Fruit fly (Drosophila melanogaster) whole organism, embryonic: ENCODE data around the gene CG10486.

ENCODE experiments used
- Asciz ChIP-seq: fragments of 200-800 bp; sonication (Bioruptor generic); optimal IDR thresholded peaks from 2 replicates; lab custom pipeline; 2017; ENCODE audit warnings: missing biosample characterization, mild to moderate bottlenecking, missing genetic modification characterization, missing genetic modification reagents
- B-H1 ChIP-seq: fragments of 200-800 bp; sonication (Bioruptor generic); IDR thresholded peaks from 3 replicates; pipeline ENCODE4 v1.3.6; 2022; ENCODE audit warnings: missing biosample characterization, missing genetic modification characterization
- Bdp1 ChIP-seq: fragments of 200-800 bp; sonication (Bioruptor generic); optimal IDR thresholded peaks from 3 replicates; lab custom pipeline; 2016; ENCODE audit warnings: missing biosample characterization, missing genetic modification characterization
- CG10209 ChIP-seq: fragments of 200-800 bp; sonication (Bioruptor generic); optimal IDR thresholded peaks from 3 replicates; lab custom pipeline; 2017; ENCODE audit warnings: missing biosample characterization, mild to moderate bottlenecking, missing genetic modification characterization, missing genetic modification reagents
- CG10565 ChIP-seq: fragments of 200-800 bp; sonication (Bioruptor generic); optimal IDR thresholded peaks from 3 replicates; lab custom pipeline; 2016; ENCODE audit warnings: missing biosample characterization, mild to moderate bottlenecking, missing genetic modification characterization
- CG10959 ChIP-seq: fragments of 200-800 bp; sonication (Bioruptor generic); IDR thresholded peaks from 2 replicates; pipeline ENCODE4 v1.3.6; 2022; ENCODE audit warnings: missing biosample characterization, missing genetic modification characterization
- CG11504 ChIP-seq: fragments of 200-800 bp; sonication (Bioruptor generic); optimal IDR thresholded peaks from 3 replicates; lab custom pipeline; 2019; ENCODE audit warnings: missing biosample characterization, mild to moderate bottlenecking, missing genetic modification characterization, moderate library complexity
- CG11723 ChIP-seq: fragments of 200-800 bp; sonication (Bioruptor generic); optimal IDR thresholded peaks from 2 replicates; lab custom pipeline; 2017; ENCODE audit warnings: missing biosample characterization, mild to moderate bottlenecking, missing genetic modification characterization
- CG13894 ChIP-seq: fragments of 200-800 bp; sonication (Bioruptor generic); optimal IDR thresholded peaks from 3 replicates; lab custom pipeline; 2018; ENCODE audit warnings: missing biosample characterization, mild to moderate bottlenecking, missing genetic modification characterization, moderate library complexity
- CG15479 ChIP-seq: fragments of 200-800 bp; sonication (Bioruptor generic); optimal IDR thresholded peaks from 3 replicates; lab custom pipeline; 2019; ENCODE audit warnings: missing biosample characterization, mild to moderate bottlenecking, missing genetic modification characterization, moderate library complexity
- CG15601 ChIP-seq: fragments of 200-800 bp; sonication (Bioruptor generic); optimal IDR thresholded peaks from 3 replicates; lab custom pipeline; 2019; ENCODE audit warnings: missing biosample characterization, mild to moderate bottlenecking, missing genetic modification characterization, moderate library complexity
- CG15696 ChIP-seq: fragments of 200-800 bp; sonication (Bioruptor generic); optimal IDR thresholded peaks from 2 replicates; lab custom pipeline; 2019; ENCODE audit warnings: missing biosample characterization, mild to moderate bottlenecking, missing genetic modification characterization, moderate library complexity
- CG1602 ChIP-seq: fragments of 200-800 bp; sonication (Bioruptor generic); optimal IDR thresholded peaks from 3 replicates; lab custom pipeline; 2016; ENCODE audit warnings: missing biosample characterization, missing genetic modification characterization
- CG16863 ChIP-seq: fragments of 200-800 bp; sonication (Bioruptor generic); optimal IDR thresholded peaks from 3 replicates; lab custom pipeline; 2016; ENCODE audit warnings: missing biosample characterization, missing genetic modification characterization
- CG17359 ChIP-seq: fragments of 200-800 bp; sonication (Bioruptor generic); optimal IDR thresholded peaks from 3 replicates; lab custom pipeline; 2018; ENCODE audit warnings: missing biosample characterization, mild to moderate bottlenecking, missing genetic modification characterization, moderate library complexity
- CG18262 ChIP-seq: fragments of 200-800 bp; optimal IDR thresholded peaks from 3 replicates; lab custom pipeline; 2019; ENCODE audit warnings: missing biosample characterization, mild to moderate bottlenecking, missing genetic modification characterization, moderate library complexity
- CG2712 ChIP-seq: fragments of 200-800 bp; optimal IDR thresholded peaks from 3 replicates; lab custom pipeline; 2019; ENCODE audit warnings: missing biosample characterization, mild to moderate bottlenecking, missing genetic modification characterization, moderate library complexity
- CG31388 ChIP-seq: fragments of 200-800 bp; sonication (Bioruptor generic); optimal IDR thresholded peaks from 2 replicates; lab custom pipeline; 2016; ENCODE audit warnings: missing biosample characterization, missing genetic modification characterization
- CG32532 ChIP-seq: fragments of 200-800 bp; sonication (Bioruptor generic); IDR thresholded peaks from 2 replicates; pipeline ENCODE4 v1.3.6; 2022; ENCODE audit warnings: missing biosample characterization, missing genetic modification characterization
- CG32767 ChIP-seq: fragments of 200-800 bp; sonication (Bioruptor generic); IDR thresholded peaks from 2 replicates; pipeline ENCODE4 v1.3.6; 2022; ENCODE audit warnings: missing biosample characterization, missing genetic modification characterization
- CG3407 ChIP-seq: fragments of 200-800 bp; sonication (Bioruptor generic); optimal IDR thresholded peaks from 2 replicates; lab custom pipeline; 2018; ENCODE audit warnings: missing biosample characterization, mild to moderate bottlenecking, missing genetic modification characterization
- CG4730 ChIP-seq: fragments of 200-800 bp; sonication (Bioruptor generic); IDR thresholded peaks from 2 replicates; pipeline ENCODE4 v1.3.6; 2022; ENCODE audit warnings: missing biosample characterization, missing genetic modification characterization
- CG4820 ChIP-seq: fragments of 200-800 bp; sonication (Bioruptor generic); optimal IDR thresholded peaks from 3 replicates; lab custom pipeline; 2016; ENCODE audit warnings: missing biosample characterization, missing genetic modification characterization
- CG6765 ChIP-seq: fragments of 200-800 bp; sonication (Bioruptor generic); optimal IDR thresholded peaks from 3 replicates; lab custom pipeline; 2017; ENCODE audit warnings: missing biosample characterization, mild to moderate bottlenecking, missing genetic modification characterization
- CG8388 ChIP-seq: fragments of 200-800 bp; sonication (Bioruptor generic); optimal IDR thresholded peaks from 2 replicates; lab custom pipeline; 2019; ENCODE audit warnings: missing biosample characterization, mild to moderate bottlenecking, missing genetic modification characterization, moderate library complexity
- CG9727 ChIP-seq: fragments of 200-800 bp; sonication (Bioruptor generic); optimal IDR thresholded peaks from 3 replicates; lab custom pipeline; 2017; ENCODE audit warnings: missing biosample characterization, mild to moderate bottlenecking, missing genetic modification characterization
- Dll ChIP-seq: fragments of 200-800 bp; sonication (Bioruptor generic); IDR thresholded peaks from 4 replicates; pipeline ENCODE4 v1.3.6; 2022; ENCODE audit warnings: missing biosample characterization, missing genetic modification characterization; ENCODE audit not compliant: partially characterized antibody
- Drgx ChIP-seq: fragments of 200-800 bp; sonication (Bioruptor generic); IDR thresholded peaks from 2 replicates; pipeline ENCODE4 v1.3.6; 2022; ENCODE audit warnings: missing biosample characterization, missing genetic modification characterization
- Ets65A ChIP-seq: fragments of 200-800 bp; sonication (Bioruptor generic); peaks from one replicate; lab custom pipeline; 2016; ENCODE audit warnings: missing biosample characterization, missing genetic modification characterization
- Lhr ChIP-seq: fragments of 200-800 bp; sonication (Bioruptor generic); optimal IDR thresholded peaks from 3 replicates; lab custom pipeline; 2017; ENCODE audit warnings: mild to moderate bottlenecking, missing biosample characterization, missing genetic modification reagents, missing genetic modification characterization
- NfI ChIP-seq: fragments of 200-800 bp; sonication (Bioruptor generic); optimal IDR thresholded peaks from 3 replicates; lab custom pipeline; 2018; ENCODE audit warnings: missing biosample characterization, mild to moderate bottlenecking, missing genetic modification characterization, moderate library complexity
- Ptx1 ChIP-seq: fragments of 200-800 bp; sonication (Bioruptor generic); IDR thresholded peaks from 2 replicates; pipeline ENCODE4 v1.3.6; 2022; ENCODE audit warnings: missing biosample characterization, missing genetic modification characterization
- Tbp ChIP-seq: fragments of >200 bp; optimal IDR thresholded peaks from 2 replicates; lab custom pipeline; 2018; ENCODE audit warnings: missing biosample characterization, missing genetic modification characterization
- ap ChIP-seq: fragments of 200-800 bp; sonication (Bioruptor generic); IDR thresholded peaks from 2 replicates; pipeline ENCODE4 v1.3.6; 2022; ENCODE audit warnings: missing biosample characterization, missing genetic modification characterization
- btn ChIP-seq: fragments of 200-800 bp; sonication (Bioruptor generic); optimal IDR thresholded peaks from 2 replicates; lab custom pipeline; 2016; ENCODE audit warnings: missing biosample characterization, missing genetic modification characterization
- disco-r ChIP-seq: fragments of 200-800 bp; sonication (Bioruptor generic); optimal IDR thresholded peaks from 2 replicates; lab custom pipeline; 2016; ENCODE audit warnings: missing biosample characterization, missing genetic modification characterization
- gce ChIP-seq: fragments of 200-800 bp; sonication (Bioruptor generic); IDR thresholded peaks from 3 replicates; pipeline ENCODE4 v1.3.6; 2022; ENCODE audit warnings: missing biosample characterization, missing genetic modification characterization
- her ChIP-seq: fragments of 200-800 bp; sonication (Bioruptor generic); optimal IDR thresholded peaks from 2 replicates; lab custom pipeline; 2016; ENCODE audit warnings: missing biosample characterization, missing genetic modification characterization
- lbe ChIP-seq: fragments of 200-800 bp; sonication (Bioruptor generic); optimal IDR thresholded peaks from 2 replicates; lab custom pipeline; 2016; ENCODE audit warnings: missing biosample characterization, mild to moderate bottlenecking, missing genetic modification characterization
- nmo ChIP-seq: fragments of 200-800 bp; sonication (Bioruptor generic); optimal IDR thresholded peaks from 2 replicates; lab custom pipeline; 2018; ENCODE audit warnings: missing biosample characterization, mild to moderate bottlenecking, missing genetic modification characterization, moderate library complexity
- pan ChIP-seq, 4 experiments: fragments of >200 bp in 3 of 4; fragments of 200-800 bp in 1 of 4; sonication (Bioruptor generic) in 1 of 4; optimal IDR thresholded peaks in 3 of 4; IDR thresholded peaks in 1 of 4; 2 replicates each; pipeline versions ENCODE4 v1.3.6 to Lab custom; 2017 to 2022; ENCODE audit warnings: missing biosample characterization in 2 of 4, missing genetic modification characterization in 2 of 4, mixed read lengths in 1 of 4
- pb ChIP-seq: fragments of 200-800 bp; sonication (Bioruptor generic); optimal IDR thresholded peaks from 3 replicates; lab custom pipeline; 2016; ENCODE audit warnings: missing biosample characterization, missing genetic modification characterization
- phol ChIP-seq: fragments of 200-800 bp; sonication (Bioruptor generic); optimal IDR thresholded peaks from 3 replicates; lab custom pipeline; 2018; ENCODE audit warnings: missing biosample characterization, mild to moderate bottlenecking, missing genetic modification characterization, moderate library complexity
- pros ChIP-seq: fragments of 200-800 bp; sonication (Bioruptor generic); optimal IDR thresholded peaks from 3 replicates; lab custom pipeline; 2019; ENCODE audit warnings: missing biosample characterization, mild to moderate bottlenecking, missing genetic modification characterization, moderate library complexity
- run ChIP-seq: fragments of 200-800 bp; sonication (Bioruptor generic); optimal IDR thresholded peaks from 3 replicates; lab custom pipeline; 2018; ENCODE audit warnings: missing biosample characterization, mild to moderate bottlenecking, missing genetic modification characterization
- ssp ChIP-seq: fragments of 200-800 bp; sonication (Bioruptor generic); IDR thresholded peaks from 2 replicates; pipeline ENCODE4 v1.3.6; 2022; ENCODE audit warnings: missing biosample characterization, missing genetic modification characterization
- stc ChIP-seq: fragments of 200-800 bp; sonication (Bioruptor generic); IDR thresholded peaks from 2 replicates; pipeline ENCODE4 v1.3.6; 2022; ENCODE audit warnings: missing biosample characterization, missing genetic modification characterization
- tgo ChIP-seq: fragments of 200-800 bp; sonication (Bioruptor generic); IDR thresholded peaks from 3 replicates; pipeline ENCODE4 v1.3.6; 2022; ENCODE audit warnings: missing biosample characterization, missing genetic modification characterization
- tin ChIP-seq: fragments of 200-800 bp; sonication (Bioruptor generic); optimal IDR thresholded peaks from 3 replicates; lab custom pipeline; 2016; ENCODE audit warnings: missing biosample characterization, missing genetic modification characterization
- vvl ChIP-seq: fragments of 200-800 bp; sonication (Bioruptor generic); IDR thresholded peaks from 2 replicates; pipeline ENCODE4 v1.3.6; 2022; ENCODE audit warnings: missing biosample characterization, missing genetic modification characterization
- zf30C ChIP-seq: fragments of 200-800 bp; sonication (Bioruptor generic); optimal IDR thresholded peaks from 3 replicates; lab custom pipeline; 2018; ENCODE audit warnings: missing biosample characterization, mild to moderate bottlenecking, missing genetic modification characterization

CG10486 gene

dm6 chr3L:5952132-5952531 lies 45.6 kb upstream of the CG10486 start (continued):
- no peak for TF ChIP-seq tin (GFP tag; lab: Kevin White, UChicago)
- no peak for TF ChIP-seq NfI (GFP tag; lab: Kevin White, UChicago)
- TF ChIP-seq CG9727 (GFP tag; lab: Kevin White, UChicago) = peak; percentile 47
- no peak for TF ChIP-seq CG13894
- no peak for TF ChIP-seq pb (GFP tag; lab: Kevin White, UChicago)
- TF ChIP-seq CG2712 (tag; lab: Kevin White, UChicago) = peak; percentile 71
- no peak for TF ChIP-seq ap (GFP tag; lab: Robert Waterston, UW)
- peak; percentile 62 for TF ChIP-seq zf30C (GFP tag; lab: Kevin White, UChicago)
- TF ChIP-seq Tbp (GFP tag; lab: Kevin White, UChicago) = no peak
- TF ChIP-seq lbe (GFP tag; lab: Kevin White, UChicago) = no peak
- TF ChIP-seq CG15601 (tag; lab: Kevin White, UChicago) = peak; percentile 32
- peak; percentile 61 for TF ChIP-seq CG15479 (GFP tag; lab: Kevin White, UChicago)
- peak; percentile 19; the same call in 1 of the 2 replicates for TF ChIP-seq Ptx1 (GFP tag; lab: Robert Waterston, UW)
- TF ChIP-seq Drgx (GFP tag; lab: Robert Waterston, UW) = peak; percentile 36; the same call in 1 of the 2 replicates
- TF ChIP-seq CG32767 (GFP tag; lab: Robert Waterston, UW) = no peak
- no peak for TF ChIP-seq Bdp1 (GFP tag; lab: Kevin White, UChicago)
- TF ChIP-seq pan (optimal IDR thresholded peaks at IDR 0.05; lab: Kevin White, UChicago) = no peak
- no peak for TF ChIP-seq pan (GFP tag; optimal IDR thresholded peaks at IDR 0.05 in 1 of 2, IDR thresholded peaks at IDR 0.05 in 1 of 2)
- no peak for TF ChIP-seq disco-r
- TF ChIP-seq CG17359 = peak; percentile 39
- TF ChIP-seq stc (GFP tag; lab: Robert Waterston, UW) = no peak
- TF ChIP-seq phol (tag; lab: Kevin White, UChicago) = peak; percentile 70
- TF ChIP-seq Dll (GFP tag; lab: Robert Waterston, UW) = no peak
- no peak for TF ChIP-seq gce (GFP tag; lab: Robert Waterston, UW)
- TF ChIP-seq tgo = no peak
- TF ChIP-seq Lhr (GFP tag; lab: Kevin White, UChicago) = no peak
- no peak for TF ChIP-seq CG11723
- TF ChIP-seq B-H1 (GFP tag; lab: Robert Waterston, UW) = no peak
- peak; percentile 63 for TF ChIP-seq CG8388 (GFP tag; lab: Kevin White, UChicago)
- no peak for TF ChIP-seq btn (GFP tag; lab: Kevin White, UChicago)
- TF ChIP-seq CG11504 (tag; lab: Kevin White, UChicago) = no peak
- TF ChIP-seq CG16863 (GFP tag; lab: Kevin White, UChicago) = no peak
- no peak for TF ChIP-seq CG31388 (GFP tag; lab: Kevin White, UChicago)
- no peak for TF ChIP-seq CG10565 (GFP tag; lab: Kevin White, UChicago)
- TF ChIP-seq CG10209 (GFP tag; lab: Kevin White, UChicago) = no peak
- no peak for TF ChIP-seq CG10959
- TF ChIP-seq her = no peak
- peak; percentile 36 for TF ChIP-seq CG15696 (tag; lab: Kevin White, UChicago)
- TF ChIP-seq vvl (GFP tag; lab: Robert Waterston, UW) = peak; percentile 48; the same call in 1 of the 2 replicates
- TF ChIP-seq CG32532 = no peak
- TF ChIP-seq CG3407 = no peak
- TF ChIP-seq CG4730 (GFP tag; lab: Robert Waterston, UW) = no peak
- peak; percentile 54 for TF ChIP-seq nmo (GFP tag; lab: Kevin White, UChicago)
- TF ChIP-seq CG18262 (tag; lab: Kevin White, UChicago) = peak; percentile 72
- TF ChIP-seq Asciz = peak; percentile 40
- TF ChIP-seq pros = no peak
- no peak for TF ChIP-seq CG6765 (GFP tag; lab: Kevin White, UChicago)
- 0 out of 2 replicates have a peak, but pooled peaks have one; percentile 23 for TF ChIP-seq ssp (GFP tag; lab: Robert Waterston, UW)
- TF ChIP-seq CG1602 (GFP tag; lab: Kevin White, UChicago) = no peak
- peak; percentile 27 for TF ChIP-seq CG4820
- TF ChIP-seq Ets65A (GFP tag; lab: Kevin White, UChicago) = no peak
- TF ChIP-seq run (tag; lab: Kevin White, UChicago) = no peak
